Fruit fly (Drosophila melanogaster) whole organism, pupa: ENCODE data around the gene tll.

Source experiments
- CG10348 ChIP-seq: fragments of 200-800 bp; sonication (Bioruptor generic); IDR thresholded peaks from 2 replicates; pipeline ENCODE4 v1.3.6; 2022; ENCODE audit warnings: missing biosample characterization, missing genetic modification characterization
- CG12605 ChIP-seq: fragments of 200-800 bp; sonication (Bioruptor generic); IDR thresholded peaks from 2 replicates; pipeline ENCODE4 v1.3.6; 2022; ENCODE audit warnings: missing biosample characterization, missing genetic modification characterization
- CG13204 ChIP-seq: fragments of 200-800 bp; sonication (Bioruptor generic); optimal IDR thresholded peaks from 2 replicates; lab custom pipeline; 2018; ENCODE audit warnings: missing biosample characterization, mild to moderate bottlenecking, missing genetic modification characterization, moderate library complexity
- CG14655 ChIP-seq: fragments of 200-800 bp; sonication (Bioruptor generic); optimal IDR thresholded peaks from 3 replicates; lab custom pipeline; 2017; ENCODE audit warnings: mild to moderate bottlenecking, missing biosample characterization, missing genetic modification reagents, missing genetic modification characterization
- CG15710 ChIP-seq: fragments of 200-800 bp; sonication (Bioruptor generic); optimal IDR thresholded peaks from 2 replicates; lab custom pipeline; 2018; ENCODE audit warnings: missing biosample characterization, mild to moderate bottlenecking, missing genetic modification characterization, moderate library complexity
- CG17806 ChIP-seq: fragments of 200-800 bp; sonication (Bioruptor generic); optimal IDR thresholded peaks from 2 replicates; lab custom pipeline; 2018; ENCODE audit warnings: missing biosample characterization, mild to moderate bottlenecking, missing genetic modification characterization, moderate library complexity
- CG32121 ChIP-seq: fragments of 200-800 bp; sonication (Bioruptor generic); IDR thresholded peaks from 2 replicates; pipeline ENCODE4 v1.3.6; 2022; ENCODE audit warnings: missing biosample characterization, missing genetic modification characterization
- CG34367 ChIP-seq: fragments of 200-800 bp; sonication (Bioruptor generic); optimal IDR thresholded peaks from 2 replicates; lab custom pipeline; 2018; ENCODE audit warnings: missing biosample characterization, mild to moderate bottlenecking, missing genetic modification characterization
- CG4496 ChIP-seq: fragments of 200-800 bp; sonication (Bioruptor generic); IDR thresholded peaks from 3 replicates; pipeline ENCODE4 v1.3.6; 2022; ENCODE audit warnings: missing biosample characterization, missing genetic modification characterization
- CG8159 ChIP-seq: fragments of 200-800 bp; sonication (Bioruptor generic); optimal IDR thresholded peaks from 3 replicates; lab custom pipeline; 2018; ENCODE audit warnings: missing biosample characterization, mild to moderate bottlenecking, missing genetic modification characterization, moderate library complexity
- CG8301 ChIP-seq: fragments of 200-800 bp; sonication (Bioruptor generic); optimal IDR thresholded peaks from 2 replicates; lab custom pipeline; 2018; ENCODE audit warnings: missing biosample characterization, mild to moderate bottlenecking, missing genetic modification characterization
- CG9948 ChIP-seq: fragments of 200-800 bp; sonication (Bioruptor generic); optimal IDR thresholded peaks from 2 replicates; lab custom pipeline; 2018; ENCODE audit warnings: missing biosample characterization, mild to moderate bottlenecking, missing genetic modification characterization, moderate library complexity
- D1 ChIP-seq: fragments of 200-800 bp; sonication (Bioruptor generic); optimal IDR thresholded peaks from 2 replicates; lab custom pipeline; 2018; ENCODE audit warnings: missing biosample characterization, mild to moderate bottlenecking, missing genetic modification characterization, moderate library complexity
- EcR ChIP-seq: fragments of 200-800 bp; sonication (Bioruptor generic); optimal IDR thresholded peaks from 3 replicates; lab custom pipeline; 2019; ENCODE audit warnings: missing biosample characterization, missing genetic modification characterization, mild to moderate bottlenecking, moderate library complexity, missing genetic modification reagents
- Ets98B ChIP-seq: fragments of 200-800 bp; sonication (Bioruptor generic); IDR thresholded peaks from 2 replicates; pipeline ENCODE4 v1.3.6; 2022; ENCODE audit warnings: missing biosample characterization, missing genetic modification characterization
- Pif1A ChIP-seq: fragments of 200-800 bp; sonication (Bioruptor generic); optimal IDR thresholded peaks from 3 replicates; lab custom pipeline; 2016; ENCODE audit warnings: missing biosample characterization, missing genetic modification characterization
- Pif1B ChIP-seq: fragments of 200-800 bp; sonication (Bioruptor generic); optimal IDR thresholded peaks from 3 replicates; lab custom pipeline; 2016; ENCODE audit warnings: missing biosample characterization, missing genetic modification characterization
- Snoo ChIP-seq: fragments of 200-800 bp; sonication (Bioruptor generic); optimal IDR thresholded peaks from 3 replicates; lab custom pipeline; 2017; ENCODE audit warnings: missing biosample characterization, mild to moderate bottlenecking, missing genetic modification characterization, inconsistent platforms
- fd96Ca ChIP-seq: fragments of 200-800 bp; sonication (Bioruptor generic); IDR thresholded peaks from 3 replicates; pipeline ENCODE4 v1.3.6; 2022; ENCODE audit warnings: missing biosample characterization, missing genetic modification characterization
- gl ChIP-seq: fragments of 200-800 bp; sonication (Bioruptor generic); optimal IDR thresholded peaks from 2 replicates; lab custom pipeline; 2018; ENCODE audit warnings: missing biosample characterization, mild to moderate bottlenecking, missing genetic modification characterization
- rn ChIP-seq: fragments of 200-800 bp; sonication (Bioruptor generic); IDR thresholded peaks from 2 replicates; pipeline ENCODE4 v1.3.6; 2022; ENCODE audit warnings: missing biosample characterization, missing genetic modification characterization

tll gene

DNA sequence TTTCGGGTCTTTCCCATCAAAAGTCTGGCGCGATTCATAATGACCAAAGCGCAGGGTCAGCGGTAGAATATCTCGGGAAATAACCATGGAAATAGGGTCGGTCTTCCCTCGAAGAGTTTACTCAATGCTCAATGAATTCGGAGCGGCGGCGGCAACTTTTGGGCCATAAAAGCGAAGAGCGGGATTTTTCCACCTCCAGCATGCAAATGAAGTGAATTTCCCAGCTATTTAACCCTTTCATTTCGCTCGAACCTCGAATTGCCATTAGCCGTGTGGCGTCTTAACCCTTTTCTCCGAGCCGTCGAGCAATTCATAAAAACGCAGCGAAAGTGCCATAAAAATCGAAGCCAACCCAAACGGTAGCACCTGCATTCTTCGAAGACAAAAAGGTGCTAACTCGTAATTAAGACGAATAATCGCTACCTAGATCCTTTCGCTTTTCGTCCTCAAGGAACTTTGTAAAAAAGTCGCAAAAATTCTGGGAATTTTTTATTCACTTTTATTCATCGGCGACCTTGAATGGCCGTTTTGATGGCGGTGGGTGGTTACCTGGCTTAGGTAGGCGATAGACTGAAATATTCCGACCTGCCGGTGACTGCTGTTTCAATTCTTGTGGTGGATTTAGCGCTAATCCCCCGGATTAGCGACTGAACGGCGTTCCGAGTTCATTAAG, 2.5 kb upstream of the tll start:
- TF ChIP-seq D1 (tag; lab: Kevin White, UChicago) (no peak), CG32121 (GFP tag; lab: Robert Waterston, UW) (no peak), CG14655 (no peak), rn (GFP tag; lab: Robert Waterston, UW) (no peak), Pif1B (GFP tag; lab: Kevin White, UChicago) (no peak), Ets98B (no peak), fd96Ca (GFP tag; lab: Robert Waterston, UW) (no peak), CG13204 (GFP tag; lab: Kevin White, UChicago) (no peak), gl (tag; lab: Kevin White, UChicago) (no peak), Snoo (tag; lab: Kevin White, UChicago) (no peak), Pif1A (GFP tag; lab: Kevin White, UChicago) (no peak)

DNA sequence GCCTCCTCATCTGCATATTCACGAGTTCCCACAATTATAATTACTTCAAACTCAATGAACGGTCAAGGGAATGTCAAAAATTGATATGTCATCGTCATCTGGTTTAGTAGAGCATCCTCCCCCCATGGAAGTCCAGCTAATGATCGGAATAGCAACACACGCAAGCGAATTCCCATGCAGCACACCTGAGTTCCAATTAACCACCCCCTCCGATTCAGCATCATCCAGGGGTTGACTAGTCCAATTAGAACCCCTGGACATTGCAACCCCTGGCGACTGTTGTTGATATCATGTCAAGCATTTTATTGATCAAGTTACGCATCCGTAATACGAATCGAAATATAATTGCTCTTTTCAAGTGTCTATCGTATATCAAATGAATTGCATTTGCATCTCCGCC, 1.7 kb upstream of the tll start:
- no peak for TF ChIP-seq rn (GFP tag; lab: Robert Waterston, UW)
- TF ChIP-seq CG15710 (tag; lab: Kevin White, UChicago): no peak
- TF ChIP-seq CG34367 (tag; lab: Kevin White, UChicago): no peak
- no peak for TF ChIP-seq gl (tag; lab: Kevin White, UChicago)
- TF ChIP-seq CG8159 (tag; lab: Kevin White, UChicago): no peak
- no peak for TF ChIP-seq fd96Ca (GFP tag; lab: Robert Waterston, UW)
- TF ChIP-seq D1 (tag; lab: Kevin White, UChicago): no peak
- TF ChIP-seq CG9948 (tag; lab: Kevin White, UChicago): no peak
- TF ChIP-seq CG10348 (GFP tag; lab: Robert Waterston, UW): no peak
- TF ChIP-seq CG14655: no peak
- no peak for TF ChIP-seq CG13204 (GFP tag; lab: Kevin White, UChicago)

DNA sequence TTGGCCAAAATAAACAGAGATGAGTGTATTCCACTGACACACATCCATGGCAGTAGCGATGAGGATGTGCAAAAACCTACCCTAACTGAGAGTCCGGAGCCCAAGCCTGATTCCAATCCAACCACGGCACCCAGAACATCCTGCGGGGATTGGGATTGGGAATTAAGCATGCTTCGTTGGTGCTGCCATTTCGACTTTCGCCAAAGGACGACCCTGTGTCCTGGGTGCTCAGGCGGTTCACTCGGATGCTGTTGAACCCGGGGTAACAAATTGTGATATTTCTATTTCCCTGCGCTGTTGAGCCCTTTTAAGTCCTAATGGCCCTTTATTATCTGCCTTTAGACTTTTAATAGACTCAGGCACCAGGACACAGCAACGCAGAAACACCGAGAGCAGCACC, 3.1 kb downstream of the tll start:
- TF ChIP-seq EcR (GFP tag; lab: Kevin White, UChicago) (no peak), CG34367 (tag; lab: Kevin White, UChicago) (no peak), CG4496 (no peak), CG9948 (tag; lab: Kevin White, UChicago) (no peak), CG8301 (tag; lab: Kevin White, UChicago) (no peak), Pif1A (GFP tag; lab: Kevin White, UChicago) (no peak), CG15710 (tag; lab: Kevin White, UChicago) (no peak), D1 (tag; lab: Kevin White, UChicago) (no peak), rn (GFP tag; lab: Robert Waterston, UW) (no peak), Pif1B (GFP tag; lab: Kevin White, UChicago) (no peak)
- TF ChIP-seq, all 21 proteins: peak for 0

DNA sequence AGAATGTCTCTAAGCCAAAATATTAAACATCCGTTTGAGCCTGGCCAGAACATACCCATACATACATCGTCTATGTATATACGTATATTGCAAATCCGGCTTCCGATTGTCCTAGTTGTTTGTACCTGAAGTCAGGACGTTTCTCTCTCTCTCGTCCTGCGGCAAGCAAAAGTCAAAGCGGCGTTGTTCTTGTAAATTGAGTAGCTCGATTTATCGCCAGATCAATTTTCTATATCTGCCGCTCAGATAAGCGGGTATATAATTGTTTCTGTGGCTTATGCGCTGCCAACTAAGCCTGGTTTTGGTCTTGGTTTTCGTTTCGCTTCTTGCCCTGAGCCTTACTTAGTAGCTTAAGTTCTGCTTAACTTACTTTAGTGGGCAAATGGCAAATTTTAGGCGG, 4.5 kb downstream of the tll start:
- TF ChIP-seq EcR (GFP tag; lab: Kevin White, UChicago) (no peak), Snoo (tag; lab: Kevin White, UChicago) (no peak), CG8159 (tag; lab: Kevin White, UChicago) (no peak), rn (GFP tag; lab: Robert Waterston, UW) (no peak), fd96Ca (GFP tag; lab: Robert Waterston, UW) (no peak), CG14655 (no peak), CG32121 (GFP tag; lab: Robert Waterston, UW) (no peak), CG4496 (no peak), D1 (tag; lab: Kevin White, UChicago) (no peak), CG17806 (tag; lab: Kevin White, UChicago) (no peak), CG9948 (tag; lab: Kevin White, UChicago) (no peak), gl (tag; lab: Kevin White, UChicago) (no peak), CG15710 (tag; lab: Kevin White, UChicago) (no peak), CG8301 (tag; lab: Kevin White, UChicago) (no peak), CG34367 (tag; lab: Kevin White, UChicago) (no peak), Pif1A (GFP tag; lab: Kevin White, UChicago) (no peak), CG13204 (GFP tag; lab: Kevin White, UChicago) (no peak)

DNA sequence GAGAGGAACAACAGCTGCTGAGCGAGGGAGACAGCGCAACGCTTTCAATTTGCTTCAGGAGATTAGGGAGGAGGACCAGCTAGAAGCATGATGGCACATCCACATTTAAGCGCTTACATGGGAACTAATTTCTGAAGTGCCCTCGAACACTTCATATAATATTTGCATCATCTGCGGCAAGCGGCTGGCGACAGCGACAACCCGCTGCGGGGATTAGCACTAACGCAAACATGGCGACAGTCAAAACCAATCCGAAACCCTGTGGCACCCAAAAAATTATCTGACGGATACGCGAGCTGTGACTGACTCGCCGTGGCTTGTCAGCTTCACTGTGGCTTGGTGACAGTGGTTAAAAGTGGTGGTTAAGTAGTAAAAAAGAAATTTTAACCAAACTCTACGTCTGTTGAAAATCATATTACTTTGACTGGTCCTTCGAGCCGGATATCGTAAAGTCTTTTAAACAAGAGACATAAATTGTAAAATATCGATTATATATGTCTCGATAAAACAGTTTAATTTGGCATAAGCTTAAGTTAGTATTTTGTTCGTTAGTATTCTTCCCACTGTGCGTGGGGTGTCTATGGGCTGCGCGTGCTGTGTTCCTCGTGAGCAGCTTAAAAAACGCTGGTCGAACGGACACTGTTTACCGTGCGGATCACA, 7.9 kb downstream of the tll start:
- TF ChIP-seq EcR (GFP tag; lab: Kevin White, UChicago): no peak
- TF ChIP-seq CG9948 (tag; lab: Kevin White, UChicago): no peak
- TF ChIP-seq Pif1A (GFP tag; lab: Kevin White, UChicago): peak; percentile 2
- TF ChIP-seq CG12605 (GFP tag; lab: Robert Waterston, UW): no peak
- no peak for TF ChIP-seq Ets98B
- TF ChIP-seq CG8159 (tag; lab: Kevin White, UChicago): peak; percentile 12
- no peak for TF ChIP-seq CG8301 (tag; lab: Kevin White, UChicago)

DNA sequence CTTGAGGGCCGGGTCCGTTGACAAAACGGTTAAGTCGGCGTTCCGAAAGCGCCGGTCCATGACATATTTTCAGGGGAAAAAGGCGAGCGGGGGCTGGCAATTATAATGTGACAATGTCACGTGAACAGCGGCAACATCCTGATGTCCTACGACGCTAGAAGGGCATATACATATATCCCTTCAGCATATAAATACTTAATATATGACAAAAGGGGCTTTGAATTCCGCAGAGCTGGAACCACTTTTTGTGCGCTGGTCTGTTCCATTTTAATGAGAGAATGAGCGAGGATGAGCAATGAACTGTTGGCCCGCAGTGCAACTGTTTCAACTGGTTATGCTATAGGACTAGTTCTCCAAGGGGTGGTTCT, 8.4 kb downstream of the tll start:
- TF ChIP-seq fd96Ca (GFP tag; lab: Robert Waterston, UW): no peak
- no peak for TF ChIP-seq CG10348 (GFP tag; lab: Robert Waterston, UW)
- TF ChIP-seq Ets98B: no peak
- no peak for TF ChIP-seq Pif1B (GFP tag; lab: Kevin White, UChicago)
- no peak for TF ChIP-seq CG15710 (tag; lab: Kevin White, UChicago)
- TF ChIP-seq CG4496: no peak
